Worm (Caenorhabditis elegans) whole organism, young adult: ENCODE data around the gene ZC15.3.

Experiments
- F37B4.10 ChIP-seq: fragments of 200-800 bp; sonication (Bioruptor generic); IDR thresholded peaks from 2 replicates; pipeline ENCODE4 v1.3.6; 2022; ENCODE audit warnings: missing genetic modification characterization, missing compliant biosample characterization
- F49E8.2 ChIP-seq: sonication (generic microtip); optimal IDR thresholded peaks from 3 replicates; lab custom pipeline; 2017; ENCODE audit warnings: missing genetic modification characterization, mild to moderate bottlenecking, missing compliant biosample characterization, antibody characterized with exemption, moderate library complexity; ENCODE audit not compliant: insufficient read depth
- Y53G8AR.9 ChIP-seq: fragments of 200-800 bp; sonication (Bioruptor generic); conservative IDR thresholded peaks from 2 replicates; pipeline ENCODE4 v1.3.6; 2022; ENCODE audit warnings: missing genetic modification reagents, missing genetic modification characterization, missing compliant biosample characterization
- efl-1 ChIP-seq: fragments of 150-350 bp; optimal IDR thresholded peaks from 2 replicates; lab custom pipeline; 2014; ENCODE audit warnings: missing biosample characterization, missing genetic modification reagents, missing genetic modification characterization
- madf-3 ChIP-seq: fragments of 200-800 bp; sonication (Bioruptor generic); IDR thresholded peaks from 2 replicates; pipeline ENCODE4 v1.3.6; 2022; ENCODE audit warnings: missing genetic modification reagents, missing genetic modification characterization, missing compliant biosample characterization
- mel-28 ChIP-seq: sonication (generic microtip); optimal IDR thresholded peaks from 2 replicates; lab custom pipeline; 2016; ENCODE audit warnings: borderline replicate concordance, mild to moderate bottlenecking, missing genetic modification characterization, missing compliant biosample characterization
- nhr-179 ChIP-seq: sonication (generic microtip); optimal IDR thresholded peaks from 2 replicates; lab custom pipeline; 2016; ENCODE audit warnings: mild to moderate bottlenecking, missing genetic modification characterization, missing compliant biosample characterization
- sea-2 ChIP-seq: fragments of 200-800 bp; sonication (Bioruptor generic); IDR thresholded peaks from 2 replicates; pipeline ENCODE4 v1.3.6; 2022; ENCODE audit warnings: missing genetic modification characterization, missing compliant biosample characterization
- unc-62 ChIP-seq: fragments of 150-350 bp; optimal IDR thresholded peaks from 2 replicates; lab custom pipeline; 2014; ENCODE audit warnings: missing biosample characterization, missing genetic modification reagents, missing genetic modification characterization
- ztf-18 ChIP-seq: sonication (generic microtip); optimal IDR thresholded peaks from 2 replicates; lab custom pipeline; 2016; ENCODE audit warnings: missing genotype, mild to moderate bottlenecking, missing genetic modification characterization, missing compliant biosample characterization

ce11 chrV:20279811-20280317 is 23.5 kb upstream of the ZC15.3 start, which contains the start of gene pqn-94:
- no peak for TF ChIP-seq nhr-179 (tag; lab: Kevin White, UChicago)
- no peak for TF ChIP-seq unc-62 (GFP tag; lab: Kevin White, UChicago)
- no peak for TF ChIP-seq F49E8.2 (tag; lab: Kevin White, UChicago)
- TF ChIP-seq mel-28 = no peak
- no peak for TF ChIP-seq Y53G8AR.9 (GFP tag; lab: Robert Waterston, UW)
- no peak for TF ChIP-seq sea-2 (GFP tag; lab: Robert Waterston, UW)
- TF ChIP-seq efl-1 (GFP tag; lab: Kevin White, UChicago) = no peak
- no peak for TF ChIP-seq madf-3 (GFP tag; lab: Robert Waterston, UW)
- no peak for TF ChIP-seq F37B4.10 (GFP tag; lab: Robert Waterston, UW)
- no peak for TF ChIP-seq ztf-18 (tag; lab: Kevin White, UChicago)
